Fruit fly (Drosophila melanogaster): Measurements from ENCODE around the gene Wnt5.

The Wnt5 gene

dm6 chrX:18479307-18480134, 25.7 kb downstream of the Wnt5 start, which contains the start of gene CG32547 (continued):
- TF ChIP-seq CG11504 (tag; optimal IDR thresholded peaks at IDR 0.05) (peak; percentile 21), Fer1 (GFP tag; optimal IDR thresholded peaks at IDR 0.05) (peak; percentile 51), crol (GFP tag; IDR thresholded peaks at IDR 0.05) (peak; percentile 67), Med (GFP tag) (peak; percentile 58), CG31365 (tag; optimal IDR thresholded peaks at IDR 0.05) (no peak), nerfin-1 (tag; optimal IDR thresholded peaks at IDR 0.05) (no peak), Ada2b (GFP tag; IDR thresholded peaks at IDR 0.05) (no peak), H15 (GFP tag; IDR thresholded peaks at IDR 0.05) (no peak), CG3838 (GFP tag; optimal IDR thresholded peaks at IDR 0.05) (no peak), klu (GFP tag; IDR thresholded peaks at IDR 0.05) (no peak), gsb (GFP tag; IDR thresholded peaks at IDR 0.05) (no peak), Hmx (GFP tag; optimal IDR thresholded peaks at IDR 0.05) (no peak), sens (GFP tag) (peak; percentile 73), CG14667 (GFP tag; IDR thresholded peaks at IDR 0.05) (no peak), hbn (GFP tag; IDR thresholded peaks at IDR 0.05; ENCODE audit: partially characterized antibody) (no peak), Hsf (GFP tag; optimal IDR thresholded peaks at IDR 0.05) (no peak), Dref (GFP tag; IDR thresholded peaks at IDR 0.05) (peak; percentile 17; the same call in 1 of the 2 replicates), CG14965 (GFP tag; optimal IDR thresholded peaks at IDR 0.05; ENCODE audit: borderline replicate concordance) (no peak), emc (GFP tag; optimal IDR thresholded peaks at IDR 0.05) (no peak), CG18599 (GFP tag; optimal IDR thresholded peaks at IDR 0.05) (peak; percentile 11), lov (optimal IDR thresholded peaks at IDR 0.05) (no peak), lov (GFP tag; IDR thresholded peaks at IDR 0.05) (no peak), CG7839 (tag; optimal IDR thresholded peaks at IDR 0.05) (peak; percentile 21), CG7928 (GFP tag; optimal IDR thresholded peaks at IDR 0.05) (peak; percentile 90), CG8924 (tag; optimal IDR thresholded peaks at IDR 0.05) (no peak), ssp (GFP tag; IDR thresholded peaks at IDR 0.05) (no peak), CG10959 (GFP tag; IDR thresholded peaks at IDR 0.05) (0 out of 2 replicates have a peak, but pooled peaks have one; percentile 10), CG12155 (GFP tag; optimal IDR thresholded peaks at IDR 0.05) (no peak), CG3281 (GFP tag; optimal IDR thresholded peaks at IDR 0.05) (peak; percentile 10), CG5245 (GFP tag; optimal IDR thresholded peaks at IDR 0.05) (no peak), CG4282 (GFP tag; optimal IDR thresholded peaks at IDR 0.05) (no peak), unpg (GFP tag; optimal IDR thresholded peaks at IDR 0.05) (peak; percentile 1), CG2202 (tag; optimal IDR thresholded peaks at IDR 0.05) (no peak), CG17612 (GFP tag; IDR thresholded peaks at IDR 0.05) (no peak), CG9797 (GFP tag; optimal IDR thresholded peaks at IDR 0.05) (no peak), Aef1 (GFP tag; IDR thresholded peaks at IDR 0.05) (no peak), HLH4C (GFP tag; IDR thresholded peaks at IDR 0.05; ENCODE audit: partially characterized antibody) (no peak), CG17361 (GFP tag; IDR thresholded peaks at IDR 0.05) (no peak), Meics (GFP tag; optimal IDR thresholded peaks at IDR 0.05) (peak; percentile 13), gcm2 (GFP tag; optimal IDR thresholded peaks at IDR 0.05) (no peak), CG11085 (GFP tag; IDR thresholded peaks at IDR 0.05) (no peak), CG1602 (GFP tag; optimal IDR thresholded peaks at IDR 0.05) (no peak), CG12236 (GFP tag; optimal IDR thresholded peaks at IDR 0.05) (no peak), CG6813 (GFP tag; optimal IDR thresholded peaks at IDR 0.05) (no peak), Poxn (GFP tag; IDR thresholded peaks at IDR 0.05) (no peak), so (GFP tag; IDR thresholded peaks at IDR 0.05) (no peak), Sry-β (GFP tag; optimal IDR thresholded peaks at IDR 0.05) (no peak), NC2β (GFP tag; optimal IDR thresholded peaks at IDR 0.05) (no peak), Kr (GFP tag; optimal IDR thresholded peaks at IDR 0.05) (no peak), br (optimal IDR thresholded peaks at IDR 0.05) (no peak), CG4360 (GFP tag; IDR thresholded peaks at IDR 0.05) (no peak)

Measured in whole organism, embryonic.